Worm (Caenorhabditis elegans): ENCODE results near the gene spon-1.

DNA sequence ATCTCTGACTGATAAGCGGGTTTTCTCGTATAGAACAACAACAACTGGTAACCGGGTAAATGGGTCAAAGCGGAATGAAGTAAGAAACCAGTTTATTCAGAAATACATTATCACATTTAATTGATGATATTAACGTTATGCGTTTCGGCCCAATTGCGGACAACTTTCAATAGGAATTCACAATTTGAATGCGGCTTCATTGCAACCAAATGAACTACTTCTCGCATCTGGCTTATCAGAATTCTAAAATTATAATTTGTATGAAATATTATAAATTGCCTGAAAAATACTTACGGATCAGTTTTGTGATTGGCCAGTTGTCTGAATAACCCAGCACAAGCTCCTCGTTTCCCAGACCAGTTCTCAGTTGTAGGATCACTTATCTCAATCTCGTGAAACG lies 52.4 kb downstream of the spon-1 start, which contains the start of gene col-36:
- TF ChIP-seq him-1 (tag; optimal IDR thresholded peaks at IDR 0.05), result no peak
- no peak for TF ChIP-seq W03F9.2 (tag; optimal IDR thresholded peaks at IDR 0.05)
- TF ChIP-seq dao-5 (tag; optimal IDR thresholded peaks at IDR 0.05), result no peak
